Fruit fly (Drosophila melanogaster) whole organism, embryonic: Measurements from ENCODE around the gene Rab40.
A peak's percentile ranks its signal among the peaks of the same experiment; 100 is the strongest.

Source experiments
- Ada2b ChIP-seq: fragments of 200-800 bp; sonication (Bioruptor generic); IDR thresholded peaks from 2 replicates; pipeline ENCODE4 v1.3.6; 2022; ENCODE audit warnings: missing biosample characterization, missing genetic modification characterization
- Asciz ChIP-seq: fragments of 200-800 bp; sonication (Bioruptor generic); optimal IDR thresholded peaks from 2 replicates; lab custom pipeline; 2017; ENCODE audit warnings: missing biosample characterization, mild to moderate bottlenecking, missing genetic modification characterization, missing genetic modification reagents
- Atf6 ChIP-seq: fragments of 200-800 bp; sonication (Bioruptor generic); IDR thresholded peaks from 2 replicates; pipeline ENCODE4 v1.3.6; 2022; ENCODE audit warnings: missing biosample characterization, missing genetic modification characterization
- B-H2 ChIP-seq: fragments of 200-800 bp; sonication (Bioruptor generic); optimal IDR thresholded peaks from 2 replicates; lab custom pipeline; 2018; ENCODE audit warnings: missing biosample characterization, mild to moderate bottlenecking, missing genetic modification characterization
- BtbVII ChIP-seq: fragments of 200-800 bp; sonication (Bioruptor generic); optimal IDR thresholded peaks from 3 replicates; lab custom pipeline; 2017; ENCODE audit warnings: missing biosample characterization, mild to moderate bottlenecking, missing genetic modification characterization
- CG10147 ChIP-seq: fragments of 200-800 bp; sonication (Bioruptor generic); optimal IDR thresholded peaks from 2 replicates; lab custom pipeline; 2019; ENCODE audit warnings: missing biosample characterization, mild to moderate bottlenecking, missing genetic modification characterization, moderate library complexity
- CG10431 ChIP-seq: fragments of 200-800 bp; sonication (Bioruptor generic); optimal IDR thresholded peaks from 3 replicates; lab custom pipeline; 2018; ENCODE audit warnings: missing biosample characterization, mild to moderate bottlenecking, missing genetic modification characterization
- CG13424 ChIP-seq: fragments of 200-800 bp; sonication (Bioruptor generic); optimal IDR thresholded peaks from 2 replicates; lab custom pipeline; 2019; ENCODE audit warnings: missing biosample characterization, mild to moderate bottlenecking, missing genetic modification characterization, moderate library complexity
- CG1647 ChIP-seq: fragments of 200-800 bp; sonication (Bioruptor generic); optimal IDR thresholded peaks from 3 replicates; lab custom pipeline; 2016; ENCODE audit warnings: missing biosample characterization, missing genetic modification characterization
- CG16815 ChIP-seq: fragments of 200-800 bp; sonication (Bioruptor generic); optimal IDR thresholded peaks from 3 replicates; lab custom pipeline; 2017; ENCODE audit warnings: missing biosample characterization, mild to moderate bottlenecking, missing genetic modification characterization
- CG2120 ChIP-seq: fragments of 200-800 bp; sonication (Bioruptor generic); optimal IDR thresholded peaks from 3 replicates; lab custom pipeline; 2016; ENCODE audit warnings: missing biosample characterization, missing genetic modification characterization
- CG2199 ChIP-seq: fragments of 200-800 bp; sonication (Bioruptor generic); IDR thresholded peaks from 3 replicates; pipeline ENCODE4 v1.3.6; 2022; ENCODE audit warnings: missing biosample characterization, missing genetic modification characterization
- CG2202 ChIP-seq: fragments of 200-800 bp; sonication (Bioruptor generic); optimal IDR thresholded peaks from 2 replicates; lab custom pipeline; 2018; ENCODE audit warnings: missing biosample characterization, mild to moderate bottlenecking, missing genetic modification characterization
- CG30403 ChIP-seq: fragments of 200-800 bp; sonication (Bioruptor generic); optimal IDR thresholded peaks from 3 replicates; lab custom pipeline; 2016; ENCODE audit warnings: missing biosample characterization, missing genetic modification characterization
- CG31441 ChIP-seq: fragments of 200-800 bp; sonication (Bioruptor generic); IDR thresholded peaks from 2 replicates; pipeline ENCODE4 v1.3.6; 2022; ENCODE audit warnings: missing biosample characterization, missing genetic modification characterization
- CG34422 ChIP-seq: fragments of 200-800 bp; sonication (Bioruptor generic); IDR thresholded peaks from 3 replicates; pipeline ENCODE4 v1.3.6; 2022; ENCODE audit warnings: missing biosample characterization, missing genetic modification characterization
- CG4282 ChIP-seq: fragments of 200-800 bp; sonication (Bioruptor generic); optimal IDR thresholded peaks from 2 replicates; lab custom pipeline; 2016; ENCODE audit warnings: missing biosample characterization, missing genetic modification characterization
- CG8478 ChIP-seq: fragments of >200 bp; optimal IDR thresholded peaks from 2 replicates; lab custom pipeline; 2018
- CG8765 ChIP-seq: fragments of 200-800 bp; sonication (Bioruptor generic); IDR thresholded peaks from 2 replicates; pipeline ENCODE4 v1.3.6; 2022; ENCODE audit warnings: missing biosample characterization, missing genetic modification characterization
- Deaf1 ChIP-seq: fragments of 200-800 bp; optimal IDR thresholded peaks from 3 replicates; lab custom pipeline; 2019; ENCODE audit warnings: missing biosample characterization, mild to moderate bottlenecking, missing genetic modification characterization, moderate library complexity
- Dip3 ChIP-seq: fragments of 200-800 bp; sonication (Bioruptor generic); optimal IDR thresholded peaks from 3 replicates; lab custom pipeline; 2016; ENCODE audit warnings: missing biosample characterization, missing genetic modification characterization
- Myb ChIP-seq: fragments of 200-800 bp; sonication (Bioruptor generic); optimal IDR thresholded peaks from 2 replicates; lab custom pipeline; 2016; ENCODE audit warnings: missing biosample characterization, missing genetic modification characterization
- NfI ChIP-seq: fragments of 200-800 bp; sonication (Bioruptor generic); optimal IDR thresholded peaks from 3 replicates; lab custom pipeline; 2018; ENCODE audit warnings: missing biosample characterization, mild to moderate bottlenecking, missing genetic modification characterization, moderate library complexity
- Ravus ChIP-seq: fragments of 200-800 bp; sonication (Bioruptor generic); IDR thresholded peaks from 2 replicates; pipeline ENCODE4 v1.3.6; 2022; ENCODE audit warnings: missing biosample characterization, missing genetic modification characterization
- Sox102F ChIP-seq: fragments of 200-800 bp; sonication (Bioruptor generic); optimal IDR thresholded peaks from 2 replicates; lab custom pipeline; 2018; ENCODE audit warnings: missing biosample characterization, mild to moderate bottlenecking, missing genetic modification characterization, moderate library complexity
- Sry-β ChIP-seq: fragments of 200-800 bp; sonication (Bioruptor generic); optimal IDR thresholded peaks from 2 replicates; lab custom pipeline; 2018; ENCODE audit warnings: missing biosample characterization, mild to moderate bottlenecking, missing genetic modification characterization, moderate library complexity
- Trl ChIP-seq, 3 experiments: fragments of >200 bp in 2 of 3; fragments of 200-800 bp in 1 of 3; sonication (Bioruptor generic) in 1 of 3; optimal IDR thresholded peaks; 2 replicates in 1 of 3; 3 replicates in 2 of 3; lab custom pipeline; 2016 to 2017; ENCODE audit warnings: missing biosample characterization in 1 of 3, missing genetic modification characterization in 1 of 3
- Vsx1 ChIP-seq: fragments of 200-800 bp; sonication (Bioruptor generic); optimal IDR thresholded peaks from 2 replicates; lab custom pipeline; 2017; ENCODE audit warnings: missing biosample characterization, mild to moderate bottlenecking, missing genetic modification characterization, missing genetic modification reagents
- ash1 ChIP-seq: fragments of 200-800 bp; sonication (Bioruptor generic); optimal IDR thresholded peaks from 2 replicates; lab custom pipeline; 2018; ENCODE audit warnings: missing biosample characterization, mild to moderate bottlenecking, missing genetic modification characterization
- bcd ChIP-seq: fragments of 200-800 bp; sonication (Bioruptor generic); optimal IDR thresholded peaks from 2 replicates; lab custom pipeline; 2017; ENCODE audit warnings: missing biosample characterization, mild to moderate bottlenecking, missing genetic modification characterization
- crol ChIP-seq: fragments of 200-800 bp; sonication (Bioruptor generic); IDR thresholded peaks from 2 replicates; pipeline ENCODE4 v1.3.6; 2022; ENCODE audit warnings: missing biosample characterization, missing genetic modification characterization
- da ChIP-seq: fragments of 200-800 bp; sonication (Bioruptor generic); optimal IDR thresholded peaks from 2 replicates; lab custom pipeline; 2016; ENCODE audit warnings: missing biosample characterization, missing genetic modification characterization
- ems ChIP-seq: fragments of 200-800 bp; sonication (Bioruptor generic); optimal IDR thresholded peaks from 3 replicates; lab custom pipeline; 2016; ENCODE audit warnings: missing biosample characterization, missing genetic modification characterization
- gem ChIP-seq: fragments of 200-800 bp; sonication (Bioruptor generic); optimal IDR thresholded peaks from 2 replicates; lab custom pipeline; 2019; ENCODE audit warnings: missing biosample characterization, mild to moderate bottlenecking, missing genetic modification characterization, moderate library complexity
- gt ChIP-seq: fragments of 200-800 bp; sonication (Bioruptor generic); IDR thresholded peaks from 2 replicates; pipeline ENCODE4 v1.3.6; 2022; ENCODE audit warnings: missing biosample characterization, missing genetic modification characterization
- her ChIP-seq: fragments of 200-800 bp; sonication (Bioruptor generic); optimal IDR thresholded peaks from 2 replicates; lab custom pipeline; 2016; ENCODE audit warnings: missing biosample characterization, missing genetic modification characterization
- lola ChIP-seq, 3 experiments: fragments of >200 bp in 2 of 3; fragments of 200-800 bp in 1 of 3; sonication (Bioruptor generic) in 1 of 3; optimal IDR thresholded peaks; 2 replicates each; lab custom pipeline; 2017 to 2019; ENCODE audit warnings: missing biosample characterization in 3 of 3, missing genetic modification characterization in 3 of 3, mild to moderate bottlenecking in 1 of 3, moderate library complexity in 1 of 3
- maf-S ChIP-seq: fragments of 200-800 bp; sonication (Bioruptor generic); optimal IDR thresholded peaks from 2 replicates; lab custom pipeline; 2016; ENCODE audit warnings: missing biosample characterization, missing genetic modification characterization
- nerfin-1 ChIP-seq: fragments of 200-800 bp; sonication (Bioruptor generic); optimal IDR thresholded peaks from 3 replicates; lab custom pipeline; 2019; ENCODE audit warnings: missing biosample characterization, mild to moderate bottlenecking, missing genetic modification characterization, moderate library complexity
- onecut ChIP-seq: fragments of 200-800 bp; sonication (Bioruptor generic); IDR thresholded peaks from 2 replicates; pipeline ENCODE4 v1.3.6; 2022; ENCODE audit warnings: missing biosample characterization, missing genetic modification characterization
- pb ChIP-seq: fragments of 200-800 bp; sonication (Bioruptor generic); optimal IDR thresholded peaks from 3 replicates; lab custom pipeline; 2016; ENCODE audit warnings: missing biosample characterization, missing genetic modification characterization
- pfk ChIP-seq: fragments of 200-800 bp; sonication (Bioruptor generic); optimal IDR thresholded peaks from 2 replicates; lab custom pipeline; 2018; ENCODE audit warnings: missing biosample characterization, mild to moderate bottlenecking, missing genetic modification characterization, moderate library complexity
- pzg ChIP-seq: fragments of 200-800 bp; sonication (Bioruptor generic); optimal IDR thresholded peaks from 3 replicates; lab custom pipeline; 2018; ENCODE audit warnings: missing biosample characterization, mild to moderate bottlenecking, missing genetic modification characterization, moderate library complexity
- rib ChIP-seq: fragments of 200-800 bp; sonication (Bioruptor generic); IDR thresholded peaks from 2 replicates; pipeline ENCODE4 v1.3.6; 2022; ENCODE audit warnings: missing biosample characterization, missing genetic modification characterization
- sc ChIP-seq, 3 experiments: fragments of >200 bp in 2 of 3; fragments of 200-800 bp in 1 of 3; sonication (Bioruptor generic) in 1 of 3; optimal IDR thresholded peaks; 2 replicates in 2 of 3; 3 replicates in 1 of 3; lab custom pipeline; 2017; ENCODE audit warnings: mild to moderate bottlenecking in 1 of 3, missing biosample characterization in 1 of 3, missing genetic modification characterization in 1 of 3, missing genetic modification reagents in 1 of 3
- sima ChIP-seq: fragments of 200-800 bp; sonication (Bioruptor generic); optimal IDR thresholded peaks from 2 replicates; lab custom pipeline; 2016; ENCODE audit warnings: missing biosample characterization, missing genetic modification characterization
- slou ChIP-seq: fragments of 200-800 bp; sonication (Bioruptor generic); optimal IDR thresholded peaks from 3 replicates; lab custom pipeline; 2016; ENCODE audit warnings: missing biosample characterization, missing genetic modification characterization
- sob ChIP-seq: fragments of 200-800 bp; sonication (Bioruptor generic); IDR thresholded peaks from 2 replicates; pipeline ENCODE4 v1.3.6; 2022; ENCODE audit warnings: missing biosample characterization, missing genetic modification characterization
- trem ChIP-seq: fragments of 200-800 bp; optimal IDR thresholded peaks from 3 replicates; lab custom pipeline; 2019; ENCODE audit warnings: missing biosample characterization, mild to moderate bottlenecking, missing genetic modification characterization, moderate library complexity
- tx ChIP-seq: fragments of 200-800 bp; sonication (Bioruptor generic); optimal IDR thresholded peaks from 2 replicates; lab custom pipeline; 2016; ENCODE audit warnings: missing biosample characterization, missing genetic modification characterization

Rab40 gene

DNA sequence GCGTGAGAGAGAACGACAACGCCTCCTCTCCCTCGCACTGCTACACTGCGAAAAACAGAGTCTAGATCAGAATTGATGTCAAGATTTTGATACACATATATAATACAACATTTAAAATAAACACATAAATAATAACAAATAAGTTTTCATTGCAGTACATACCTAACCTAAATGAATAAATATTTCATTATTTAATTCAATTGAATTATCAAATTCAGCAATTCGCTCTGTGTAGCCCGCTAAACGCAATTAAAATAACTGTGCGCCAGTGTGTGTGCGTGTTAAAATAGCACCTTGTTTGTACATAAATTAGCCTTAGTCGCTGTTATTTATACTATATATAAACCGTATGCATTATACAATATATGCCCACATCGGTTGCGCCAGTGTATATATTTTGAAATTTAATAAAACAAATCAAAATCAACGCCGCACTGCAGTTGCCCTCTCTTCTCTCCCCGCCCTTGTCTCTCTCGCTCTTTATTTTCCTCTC, 9.4 kb upstream of the Rab40 start (continued):
- peak; percentile 95 for TF ChIP-seq CG13424
- peak; percentile 66 for TF ChIP-seq ash1 (GFP tag; lab: Kevin White, UChicago)
- TF ChIP-seq gt (GFP tag; lab: Robert Waterston, UW), result peak; percentile 70
- TF ChIP-seq CG31441 (GFP tag; lab: Robert Waterston, UW), result peak; percentile 94
- peak; percentile 70 for TF ChIP-seq CG2202 (tag; lab: Kevin White, UChicago)
- TF ChIP-seq CG34422 (GFP tag; lab: Robert Waterston, UW), result peak; percentile 96
- peak; percentile 93 for TF ChIP-seq CG2120 (GFP tag; lab: Kevin White, UChicago)
- peak; percentile 90 for TF ChIP-seq CG2199 (GFP tag; lab: Robert Waterston, UW)
- peak; percentile 52 for TF ChIP-seq maf-S (GFP tag; lab: Kevin White, UChicago)
- TF ChIP-seq Asciz (GFP tag; lab: Kevin White, UChicago), result peak; percentile 88
- TF ChIP-seq NfI (GFP tag; lab: Kevin White, UChicago), result peak; percentile 92
- peak; percentile 87 for TF ChIP-seq Vsx1 (GFP tag; lab: Kevin White, UChicago)
- peak; percentile 97 for TF ChIP-seq sob
- peak; percentile 95 for TF ChIP-seq CG10147 (GFP tag; lab: Kevin White, UChicago)
- peak; percentile 97 for TF ChIP-seq gem (tag; lab: Kevin White, UChicago)
- peak; percentile 78 for TF ChIP-seq Dip3 (GFP tag; lab: Kevin White, UChicago)
- peak; percentile 92 for TF ChIP-seq B-H2 (GFP tag; lab: Kevin White, UChicago)
- TF ChIP-seq Sox102F, result peak; percentile 95
- TF ChIP-seq Ada2b, result peak; percentile 96
- peak; percentile 92; the same call in 1 of the 2 replicates for TF ChIP-seq rib
- TF ChIP-seq CG10431, result peak; percentile 42
- TF ChIP-seq trem (tag; lab: Kevin White, UChicago), result peak; percentile 81
- TF ChIP-seq CG4282 (GFP tag; lab: Kevin White, UChicago), result no peak
- no peak for TF ChIP-seq pb (GFP tag; lab: Kevin White, UChicago)
- peak; percentile 58; the same call in 1 of the 2 replicates for TF ChIP-seq CG8765
- peak; percentile 87 for TF ChIP-seq onecut (GFP tag; lab: Robert Waterston, UW)
- peak; percentile 8 for TF ChIP-seq tx (GFP tag; lab: Kevin White, UChicago)
- peak; percentile 67 for TF ChIP-seq CG1647
- no peak for TF ChIP-seq Myb
- peak; percentile 95 for TF ChIP-seq bcd (GFP tag; lab: Kevin White, UChicago)
- TF ChIP-seq Ravus, result peak; percentile 90
- no peak for TF ChIP-seq sc (optimal IDR thresholded peaks at IDR 0.05; lab: Kevin White, UChicago)
- peak; percentile 78 for TF ChIP-seq sc (GFP tag; optimal IDR thresholded peaks at IDR 0.05; lab: Kevin White, UChicago)
- TF ChIP-seq nerfin-1 (tag; lab: Kevin White, UChicago), result peak; percentile 90
- peak; percentile 97 for TF ChIP-seq Atf6 (GFP tag; lab: Robert Waterston, UW)
- TF ChIP-seq ems (GFP tag; lab: Kevin White, UChicago), result peak; percentile 70
- TF ChIP-seq Sry-β (GFP tag; lab: Kevin White, UChicago), result no peak
- peak; percentile 16 for TF ChIP-seq pzg (GFP tag; lab: Kevin White, UChicago)
- peak in 1 of 3 experiments; percentile 83 for TF ChIP-seq lola (GFP tag; optimal IDR thresholded peaks at IDR 0.05; lab: Kevin White, UChicago)
- TF ChIP-seq CG8478, result no peak
- peak; percentile 45 to 53 for TF ChIP-seq Trl (optimal IDR thresholded peaks at IDR 0.05; lab: Kevin White, UChicago)
- peak; percentile 29 for TF ChIP-seq Trl (GFP tag; optimal IDR thresholded peaks at IDR 0.05; lab: Kevin White, UChicago)
- TF ChIP-seq CG16815 (GFP tag; lab: Kevin White, UChicago), result peak; percentile 81
- peak; percentile 92 for TF ChIP-seq slou (GFP tag; lab: Kevin White, UChicago)
- TF ChIP-seq sima, result peak; percentile 41
- TF ChIP-seq Deaf1 (tag; lab: Kevin White, UChicago), result peak; percentile 79
- peak; percentile 95 for TF ChIP-seq CG30403 (GFP tag; lab: Kevin White, UChicago)
- peak; percentile 61 for TF ChIP-seq crol (GFP tag; lab: Robert Waterston, UW)
- peak; percentile 94 for TF ChIP-seq BtbVII
- peak; percentile 52 for TF ChIP-seq pfk (GFP tag; lab: Kevin White, UChicago)
- no peak for TF ChIP-seq her (GFP tag; lab: Kevin White, UChicago)
- no peak for TF ChIP-seq da
